Worm (Caenorhabditis elegans): ENCODE results near the gene cng-1.
"Not testable (repeated sequence)": the region's sequence is repeated elsewhere in the genome, so short reads cannot be mapped to it uniquely, and the experiment has no call there.

The cng-1 gene

DNA sequence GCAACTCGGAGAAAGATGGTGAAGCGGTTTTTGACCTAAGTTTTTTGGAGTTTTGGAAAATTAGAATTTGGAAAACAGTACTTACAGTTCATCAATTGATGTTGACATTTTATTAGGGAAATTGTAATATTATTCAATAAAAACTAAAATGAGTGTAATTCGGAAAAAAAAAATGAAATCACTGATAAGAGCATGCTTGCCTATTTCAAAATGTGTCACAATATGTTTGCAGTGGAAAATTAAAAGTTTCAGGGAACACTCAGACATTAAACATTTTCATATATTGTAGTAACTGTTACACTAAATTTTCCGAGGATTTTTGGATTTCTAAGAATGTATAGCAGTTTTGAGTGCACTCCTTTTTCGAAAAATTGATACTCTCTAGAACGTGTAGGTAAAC is 21.1 kb upstream of the cng-1 start, which contains the start of the genes fbxa-82 and C25D7.5:
Gene fbxa-82, minus strand, starts transcription at position 163 of the 400 bp plus-strand sequence.
Gene C25D7.5, plus strand, starts transcription at position 283 of the 400 bp plus-strand sequence.
- TF ChIP-seq tab-1 (GFP tag; IDR thresholded peaks at IDR 0.05) (no peak), ztf-23 (GFP tag; IDR thresholded peaks at IDR 0.05) (no peak), T22C8.4 (GFP tag; IDR thresholded peaks at IDR 0.05) (no peak), ztf-29 (GFP tag; IDR thresholded peaks at IDR 0.05) (no peak), med-1 (GFP tag; optimal IDR thresholded peaks at IDR 0.05; ENCODE audit: insufficient read depth) (no peak), flt-1 (GFP tag; IDR thresholded peaks at IDR 0.05) (no peak), klf-2 (GFP tag; conservative IDR thresholded peaks at IDR 0.05) (no peak), cog-1 (tag; optimal IDR thresholded peaks at IDR 0.05) (no peak), ref-1 (GFP tag; conservative IDR thresholded peaks at IDR 0.05) (no peak)

DNA sequence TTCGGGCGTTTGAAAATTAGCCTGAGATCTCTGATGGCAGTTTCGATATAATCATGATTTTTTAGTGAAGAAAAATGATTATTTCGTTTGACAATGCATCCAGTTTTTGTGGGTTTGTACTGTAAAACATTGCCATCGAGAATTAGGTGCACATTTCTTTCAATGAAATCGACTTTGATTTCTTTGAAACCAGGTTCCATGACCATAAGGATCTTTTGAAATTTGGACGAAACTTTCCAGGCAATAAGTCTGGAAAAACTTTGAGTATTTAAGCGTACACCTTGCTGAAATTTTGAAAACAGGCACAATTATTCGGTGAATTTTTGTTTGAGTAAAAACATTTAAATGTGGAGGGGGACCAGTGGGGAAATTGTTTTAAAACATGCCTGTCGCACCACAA is 20.4 kb upstream of the cng-1 start:
- TF ChIP-seq ztf-23 (GFP tag; IDR thresholded peaks at IDR 0.05) (no peak), ref-1 (GFP tag; conservative IDR thresholded peaks at IDR 0.05) (no peak), med-1 (GFP tag; optimal IDR thresholded peaks at IDR 0.05; ENCODE audit: insufficient read depth) (no peak), tab-1 (GFP tag; IDR thresholded peaks at IDR 0.05) (no peak), klf-2 (GFP tag; conservative IDR thresholded peaks at IDR 0.05) (no peak), ztf-29 (GFP tag; IDR thresholded peaks at IDR 0.05) (no peak), T22C8.4 (GFP tag; IDR thresholded peaks at IDR 0.05) (no peak), cog-1 (tag; optimal IDR thresholded peaks at IDR 0.05) (no peak)

DNA sequence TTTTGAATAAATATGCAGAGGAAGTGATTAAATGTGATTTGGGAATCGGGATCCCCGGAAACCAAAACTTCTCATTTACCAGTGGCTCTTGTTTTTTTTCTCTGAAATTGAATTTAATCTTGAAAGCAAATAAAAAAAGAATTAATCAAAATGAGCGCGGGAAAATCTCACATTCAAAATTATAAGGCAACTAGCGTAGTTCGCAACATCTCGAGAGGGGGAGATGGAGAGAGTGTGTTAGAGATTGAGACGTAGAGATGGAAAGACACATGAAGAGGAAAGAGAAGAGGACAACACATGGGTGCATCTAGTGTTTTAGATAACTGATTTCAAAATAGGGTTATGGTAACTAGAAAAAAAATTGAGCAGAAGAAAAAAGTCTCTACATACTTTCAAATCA is 16.8 kb upstream of the cng-1 start, which contains the start of gene sdc-3:
Gene sdc-3, minus strand, starts transcription at position 101 of the 400 bp plus-strand sequence.
- TF ChIP-seq ztf-23 (GFP tag; IDR thresholded peaks at IDR 0.05): no peak
- TF ChIP-seq ref-1 (GFP tag; conservative IDR thresholded peaks at IDR 0.05): no peak
- TF ChIP-seq med-1 (GFP tag; optimal IDR thresholded peaks at IDR 0.05; ENCODE audit: insufficient read depth): no peak
- no peak for TF ChIP-seq klf-2 (GFP tag; conservative IDR thresholded peaks at IDR 0.05)
- no peak for TF ChIP-seq ztf-29 (GFP tag; IDR thresholded peaks at IDR 0.05)
- no peak for TF ChIP-seq T22C8.4 (GFP tag; IDR thresholded peaks at IDR 0.05)
- no peak for TF ChIP-seq cog-1 (tag; optimal IDR thresholded peaks at IDR 0.05)
- no peak for TF ChIP-seq flt-1 (GFP tag; IDR thresholded peaks at IDR 0.05)
- TF ChIP-seq tab-1 (GFP tag; IDR thresholded peaks at IDR 0.05): no peak

DNA sequence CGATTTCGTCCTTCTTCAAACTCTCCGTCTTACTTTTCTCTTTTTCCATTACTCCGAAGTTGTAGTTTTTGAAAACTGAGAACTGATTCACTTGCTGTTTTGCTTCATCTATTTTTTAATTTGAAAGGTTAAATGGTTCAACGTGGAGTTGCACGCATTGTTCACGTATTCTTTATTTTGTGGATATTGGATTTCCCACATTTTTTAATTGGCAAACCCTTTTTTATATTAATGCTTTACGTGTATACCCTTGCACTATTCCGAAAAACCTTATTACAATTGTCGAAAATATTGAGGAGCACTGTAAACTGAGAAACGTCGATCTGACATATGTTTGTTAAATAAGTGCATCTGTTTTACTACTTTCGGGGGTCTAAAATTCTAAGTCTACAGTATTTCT is 5.5 kb upstream of the cng-1 start, which contains the start of gene melo-3:
Gene melo-3, minus strand, starts transcription at position 101 of the 400 bp plus-strand sequence.
- TF ChIP-seq T22C8.4 (GFP tag; IDR thresholded peaks at IDR 0.05); flt-1 (GFP tag; IDR thresholded peaks at IDR 0.05); cog-1 (tag; optimal IDR thresholded peaks at IDR 0.05): not testable (repeated sequence)

DNA sequence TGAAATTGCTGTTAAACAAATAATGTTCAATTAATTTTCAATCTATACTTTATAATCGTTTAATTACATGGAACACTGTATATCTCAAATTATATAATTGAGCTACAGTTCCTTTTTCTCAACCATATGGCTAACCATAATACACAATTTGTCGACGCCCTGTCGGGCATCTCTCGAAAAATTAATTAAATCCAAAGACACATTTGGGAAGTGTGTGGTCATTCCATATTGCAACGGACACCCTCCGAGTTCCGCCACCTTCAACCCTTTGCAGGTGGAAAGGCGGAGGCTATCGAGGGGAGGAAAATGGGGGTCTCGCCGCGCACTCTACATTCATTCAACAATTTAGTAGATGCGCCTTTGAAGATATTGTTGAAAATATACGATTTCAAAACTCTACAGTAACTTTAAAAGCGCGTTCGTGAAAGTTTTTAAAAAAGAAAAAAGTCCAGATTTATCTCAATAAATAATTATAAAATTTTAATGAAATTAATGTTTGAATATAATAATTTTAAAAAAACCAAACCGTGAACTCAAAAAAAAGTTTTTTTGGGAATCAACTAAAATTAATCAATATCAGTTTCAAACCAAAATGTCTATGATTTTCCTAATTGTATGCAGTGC is 2.3 kb downstream of the cng-1 start, which contains the start of gene F14H8.8:
Gene F14H8.8, plus strand, starts transcription at position 574 of the 624 bp plus-strand sequence.
- TF ChIP-seq flt-1 (GFP tag; IDR thresholded peaks at IDR 0.05) (no peak), cog-1 (tag; optimal IDR thresholded peaks at IDR 0.05) (no peak), ztf-23 (GFP tag; IDR thresholded peaks at IDR 0.05) (no peak), med-1 (GFP tag; optimal IDR thresholded peaks at IDR 0.05; ENCODE audit: insufficient read depth) (no peak), ref-1 (GFP tag; conservative IDR thresholded peaks at IDR 0.05) (no peak), klf-2 (GFP tag; conservative IDR thresholded peaks at IDR 0.05) (no peak), T22C8.4 (GFP tag; IDR thresholded peaks at IDR 0.05) (no peak)

DNA sequence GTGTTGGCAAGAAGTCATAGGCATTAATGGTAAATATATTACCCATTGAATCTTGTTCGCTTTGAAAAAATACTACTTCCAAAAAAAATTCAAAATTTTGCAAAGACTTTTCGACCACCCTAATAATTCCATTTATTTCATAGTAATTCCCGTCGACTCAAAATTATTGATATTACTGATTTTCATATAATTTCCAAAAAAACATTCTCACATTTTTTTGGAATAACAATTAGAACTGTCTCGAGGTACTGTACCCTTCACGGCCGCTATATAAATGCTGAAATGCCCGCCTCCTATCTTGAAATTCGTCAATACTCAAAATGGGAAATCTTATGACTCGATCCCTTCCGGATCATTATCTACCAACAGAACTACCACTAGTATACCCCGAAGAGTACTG is 7.7 kb downstream of the cng-1 start, which contains the start of gene F14H8.4:
Gene F14H8.4, plus strand, starts transcription at position 301 of the 400 bp plus-strand sequence.
- TF ChIP-seq med-1 (GFP tag; optimal IDR thresholded peaks at IDR 0.05; ENCODE audit: insufficient read depth) (no peak), ref-1 (GFP tag; conservative IDR thresholded peaks at IDR 0.05) (no peak), cog-1 (tag; optimal IDR thresholded peaks at IDR 0.05) (no peak)

DNA sequence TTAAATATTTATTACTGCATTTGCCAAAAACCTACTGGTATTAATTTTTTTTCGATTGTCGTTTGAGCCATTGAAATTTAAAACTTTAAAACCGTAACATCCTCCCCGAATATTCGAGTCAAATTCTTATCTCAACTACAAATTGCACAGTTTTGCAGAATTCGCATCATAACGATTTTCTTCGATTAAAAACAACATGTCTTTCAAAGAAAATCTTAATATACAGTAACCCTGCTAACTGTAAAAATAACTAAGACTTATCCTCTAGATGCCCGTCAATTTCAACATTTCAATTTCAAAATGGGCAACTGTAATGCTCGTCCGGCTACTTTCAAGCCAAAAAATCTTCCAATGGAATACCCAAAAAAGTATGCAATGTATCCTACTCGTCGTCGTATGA is 10.5 kb downstream of the cng-1 start, which contains the start of gene F14H8.5:
Gene F14H8.5, plus strand, starts transcription at position 301 of the 400 bp plus-strand sequence.
- TF ChIP-seq cog-1 (tag; optimal IDR thresholded peaks at IDR 0.05) (no peak), ref-1 (GFP tag; conservative IDR thresholded peaks at IDR 0.05) (no peak), flt-1 (GFP tag; IDR thresholded peaks at IDR 0.05) (no peak), tab-1 (GFP tag; IDR thresholded peaks at IDR 0.05) (no peak), klf-2 (GFP tag; conservative IDR thresholded peaks at IDR 0.05) (no peak), ztf-29 (GFP tag; IDR thresholded peaks at IDR 0.05) (no peak), med-1 (GFP tag; optimal IDR thresholded peaks at IDR 0.05; ENCODE audit: insufficient read depth) (no peak), T22C8.4 (GFP tag; IDR thresholded peaks at IDR 0.05) (no peak)

DNA sequence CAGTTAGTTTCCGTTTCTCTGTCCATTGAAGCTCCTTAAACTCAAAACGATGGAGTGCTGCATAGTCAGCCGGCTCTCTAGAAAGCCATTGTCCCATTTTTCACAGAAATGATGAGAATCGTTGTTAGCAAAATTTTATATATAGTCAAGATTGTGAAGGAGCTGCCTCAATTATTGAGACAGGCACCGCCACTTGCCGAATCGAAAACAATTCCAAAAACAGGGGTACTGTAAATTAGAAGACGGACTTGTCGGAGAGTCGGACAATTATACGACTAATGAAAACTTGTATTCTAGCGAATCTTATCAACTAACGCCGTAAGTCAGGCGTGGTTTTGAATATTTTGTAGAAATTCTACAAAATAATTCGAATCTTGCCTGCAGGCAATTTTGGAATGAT is 11.0 kb downstream of the cng-1 start, which contains the start of gene F14H8.2:
Gene F14H8.2, minus strand, starts transcription at position 101 of the 400 bp plus-strand sequence.
- TF ChIP-seq flt-1 (GFP tag; IDR thresholded peaks at IDR 0.05) (no peak), ztf-23 (GFP tag; IDR thresholded peaks at IDR 0.05) (no peak), med-1 (GFP tag; optimal IDR thresholded peaks at IDR 0.05; ENCODE audit: insufficient read depth) (no peak), tab-1 (GFP tag; IDR thresholded peaks at IDR 0.05) (no peak), T22C8.4 (GFP tag; IDR thresholded peaks at IDR 0.05) (no peak), ref-1 (GFP tag; conservative IDR thresholded peaks at IDR 0.05) (no peak)

DNA sequence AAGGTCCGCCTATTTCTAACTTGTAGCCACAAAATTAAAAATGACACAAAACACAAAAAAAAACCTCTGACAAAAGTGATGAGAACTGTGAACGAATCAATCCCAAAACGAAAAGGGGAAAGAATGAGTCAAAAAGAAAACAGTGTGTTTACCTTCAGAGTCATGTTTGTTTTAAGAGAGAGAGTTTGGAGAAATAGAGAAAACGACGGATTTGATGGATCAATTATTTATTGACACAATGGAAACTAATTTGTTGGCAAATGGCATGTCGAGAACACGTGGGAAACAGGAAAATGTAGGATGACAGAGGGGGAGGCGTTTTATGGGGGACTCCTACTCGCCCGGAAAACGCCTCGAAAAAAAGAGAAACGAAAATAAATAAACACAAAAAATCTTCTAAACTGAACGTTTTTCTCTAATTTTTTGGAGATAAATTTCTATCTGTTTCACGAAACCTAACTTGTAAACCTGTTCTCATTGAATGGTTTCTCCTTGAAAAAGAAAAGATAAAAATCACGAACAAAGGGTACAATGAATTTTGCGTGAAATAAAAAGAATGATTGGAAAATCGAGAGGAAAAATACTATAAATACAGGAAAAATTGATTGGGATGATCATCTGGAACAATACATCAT is 14.4 kb downstream of the cng-1 start:
- TF ChIP-seq cog-1 (tag; optimal IDR thresholded peaks at IDR 0.05) (no peak), ztf-23 (GFP tag; IDR thresholded peaks at IDR 0.05) (no peak)

DNA sequence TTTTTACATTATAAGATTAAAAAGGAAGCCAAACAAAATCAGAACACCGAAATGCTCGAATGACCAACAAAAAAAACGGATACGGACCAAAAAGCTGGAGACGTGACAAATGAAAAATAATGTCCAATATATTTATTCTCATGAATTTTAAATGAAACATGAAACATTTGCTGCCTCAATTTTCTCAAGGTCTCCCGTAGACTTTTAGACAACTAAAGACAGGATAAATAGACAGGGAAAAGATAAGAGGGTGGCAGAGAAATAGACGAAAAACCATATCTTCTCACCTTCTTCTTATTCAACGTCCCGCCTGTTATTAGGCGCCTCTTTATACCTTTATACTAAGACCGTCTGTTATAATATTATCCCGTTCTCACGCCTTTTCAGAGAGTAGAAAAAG is 15.5 kb downstream of the cng-1 start:
- no peak for TF ChIP-seq klf-2 (GFP tag; conservative IDR thresholded peaks at IDR 0.05)
- no peak for TF ChIP-seq med-1 (GFP tag; optimal IDR thresholded peaks at IDR 0.05; ENCODE audit: insufficient read depth)
- no peak for TF ChIP-seq flt-1 (GFP tag; IDR thresholded peaks at IDR 0.05)
- no peak for TF ChIP-seq cog-1 (tag; optimal IDR thresholded peaks at IDR 0.05)
- TF ChIP-seq ref-1 (GFP tag; conservative IDR thresholded peaks at IDR 0.05): no peak
- no peak for TF ChIP-seq ztf-23 (GFP tag; IDR thresholded peaks at IDR 0.05)
- TF ChIP-seq T22C8.4 (GFP tag; IDR thresholded peaks at IDR 0.05): no peak
- no peak for TF ChIP-seq ztf-29 (GFP tag; IDR thresholded peaks at IDR 0.05)
- no peak for TF ChIP-seq tab-1 (GFP tag; IDR thresholded peaks at IDR 0.05)

Measured in whole organism, midembryonic.